Worm (Caenorhabditis elegans): ENCODE data around the gene srlf-34.

DNA sequence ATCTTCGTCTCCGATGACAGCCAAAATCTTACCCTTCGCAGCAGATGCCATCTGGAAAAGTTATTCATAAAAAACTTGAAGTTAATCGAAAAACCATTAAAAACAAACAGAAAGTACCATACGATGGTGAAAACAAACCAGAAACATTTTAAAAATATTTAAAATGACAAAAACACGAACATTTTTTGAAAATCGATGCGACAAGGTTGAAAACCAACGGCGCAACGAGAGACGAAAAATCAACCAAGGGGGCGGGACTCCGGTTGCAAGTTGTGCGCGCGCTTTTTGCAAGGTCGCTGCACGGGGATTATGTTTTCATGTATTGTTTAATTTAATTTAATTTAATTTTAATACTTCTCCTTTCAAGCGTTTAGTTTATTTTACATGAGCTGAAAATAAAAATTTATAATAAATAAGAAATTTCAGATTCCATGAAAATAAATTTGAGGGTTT lies 8.4 kb upstream of the srlf-34 start, which contains the start of gene vha-9:
- TF ChIP-seq let-526 (GFP tag; IDR thresholded peaks at IDR 0.05) (no peak), akir-1 (GFP tag; optimal IDR thresholded peaks at IDR 0.05) (no peak)
